Fruit fly (Drosophila melanogaster) whole organism: ENCODE data around the gene CG34452.
A peak's percentile ranks its signal among the peaks of the same experiment; 100 is the strongest.

ENCODE experiments used
- CG8478 ChIP-seq: fragments of >200 bp; optimal IDR thresholded peaks from 2 replicates; lab custom pipeline; 2018; ENCODE audit warnings: inconsistent platforms
- Dll ChIP-seq: fragments of >200 bp; optimal IDR thresholded peaks from 2 replicates; lab custom pipeline; 2017
- EcR ChIP-seq, 2 experiments: fragments of >200 bp; optimal IDR thresholded peaks; 2 replicates each; lab custom pipeline; 2017; ENCODE audit warnings: missing biosample characterization in 2 of 2, missing genetic modification characterization in 2 of 2, missing genetic modification reagents in 2 of 2
- pan ChIP-seq: fragments of >200 bp; optimal IDR thresholded peaks from 2 replicates; lab custom pipeline; 2017
- psq ChIP-seq: fragments of >200 bp; optimal IDR thresholded peaks from 2 replicates; lab custom pipeline; 2017
- usp ChIP-seq: fragments of >200 bp; optimal IDR thresholded peaks from 2 replicates; lab custom pipeline; 2017; ENCODE audit warnings: missing biosample characterization, missing genetic modification characterization, mixed read lengths

The CG34452 gene

DNA sequence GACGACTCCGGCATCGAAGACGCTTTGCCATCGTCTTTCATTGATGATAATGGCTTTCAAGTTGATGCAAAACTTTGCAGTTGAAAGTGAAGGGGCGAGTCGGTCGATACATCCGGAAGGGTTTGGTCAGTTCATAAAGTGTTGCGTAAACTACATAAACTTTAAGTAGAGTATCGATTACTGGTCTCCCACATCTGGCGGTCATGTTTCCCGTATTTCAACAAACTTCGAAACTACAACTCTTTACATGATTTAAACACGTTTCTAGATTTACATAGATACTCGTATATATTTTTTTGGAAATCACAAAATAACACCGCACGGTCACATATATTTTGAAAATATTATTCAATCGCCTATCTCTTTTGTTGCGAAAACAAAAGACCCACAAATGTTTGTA, at the start of gene CG34452:
TSS of gene CG34452 (minus strand) at position 101 of the 400 bp plus-strand sequence.
- TF ChIP-seq pan (no peak), Dll (lab: Kevin White, UChicago) (no peak), CG8478 (lab: Kevin White, UChicago) (no peak), psq (lab: Kevin White, UChicago) (no peak), usp (no peak)

DNA sequence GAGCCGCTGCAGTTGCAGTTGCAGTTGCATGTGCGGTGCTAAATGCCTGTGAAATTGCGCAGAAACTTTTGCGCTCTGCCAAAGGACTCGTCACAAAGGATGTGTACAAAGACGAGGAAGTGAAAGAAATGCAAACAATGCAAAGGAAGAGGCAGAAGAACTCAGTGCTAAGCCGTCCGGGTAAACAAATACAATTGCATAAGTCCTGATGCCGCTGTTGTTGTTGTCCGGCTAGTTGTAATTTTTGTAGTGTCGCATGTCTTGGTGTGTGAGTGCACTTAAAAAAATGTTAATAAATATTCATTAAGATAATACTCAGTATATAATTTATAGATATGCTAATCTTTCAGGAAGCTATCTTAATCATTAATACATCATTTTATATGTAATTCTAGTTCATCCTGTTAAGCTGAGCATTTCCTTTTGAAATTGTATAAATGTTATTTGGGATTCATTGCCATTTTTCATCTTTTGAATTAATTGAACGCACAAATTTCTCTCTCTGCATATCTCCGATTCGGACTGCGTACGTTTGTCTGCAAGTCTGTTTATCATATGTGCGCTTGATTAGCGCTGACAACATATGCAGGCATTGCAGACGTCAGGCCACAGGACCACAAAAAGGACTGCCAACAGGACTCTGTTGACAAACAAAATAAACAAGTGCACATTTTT, 44.3 kb upstream of the CG34452 start:
- TF ChIP-seq usp (no peak), pan (no peak), CG8478 (lab: Kevin White, UChicago) (no peak), psq (lab: Kevin White, UChicago) (no peak), EcR (GFP tag; optimal IDR thresholded peaks at IDR 0.05; lab: Kevin White, UChicago) (no peak), Dll (lab: Kevin White, UChicago) (no peak)

DNA sequence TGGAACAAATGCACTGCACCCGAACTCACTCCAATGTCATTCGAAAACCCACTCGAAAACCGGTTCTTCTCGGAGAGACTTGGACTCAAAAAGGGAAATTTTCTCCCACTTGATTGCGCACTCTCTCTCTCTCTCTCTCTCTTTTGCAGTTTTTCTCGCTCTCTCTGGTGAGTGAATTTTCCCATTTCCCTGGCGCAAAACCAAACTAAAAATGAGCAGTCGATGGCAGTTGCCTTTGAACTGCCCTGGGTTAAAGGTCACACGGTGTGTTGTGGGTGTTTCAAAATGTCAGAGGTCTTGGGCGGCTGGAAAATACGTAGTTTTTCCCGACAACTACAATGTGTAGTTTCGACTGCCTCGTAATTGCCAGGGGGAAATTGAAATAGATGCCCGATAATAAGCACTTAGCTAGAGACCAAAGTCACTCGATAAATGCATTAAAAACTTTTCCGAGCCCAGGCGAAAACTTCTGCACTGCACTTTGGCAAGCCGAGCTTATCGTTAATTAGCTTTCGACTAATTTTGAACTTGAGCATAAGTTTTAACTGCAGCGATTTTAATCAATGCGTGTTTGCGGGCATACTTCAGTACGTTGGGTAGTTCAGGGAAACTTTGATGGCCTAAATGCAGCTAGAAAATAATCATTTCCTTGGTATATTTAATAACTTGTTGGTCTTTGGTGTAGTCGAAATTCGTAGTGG, 41.8 kb upstream of the CG34452 start:
- peak; percentile 58 for TF ChIP-seq Dll (lab: Kevin White, UChicago)
- no peak for TF ChIP-seq pan
- TF ChIP-seq CG8478 (lab: Kevin White, UChicago), result no peak
- TF ChIP-seq psq (lab: Kevin White, UChicago), result no peak

DNA sequence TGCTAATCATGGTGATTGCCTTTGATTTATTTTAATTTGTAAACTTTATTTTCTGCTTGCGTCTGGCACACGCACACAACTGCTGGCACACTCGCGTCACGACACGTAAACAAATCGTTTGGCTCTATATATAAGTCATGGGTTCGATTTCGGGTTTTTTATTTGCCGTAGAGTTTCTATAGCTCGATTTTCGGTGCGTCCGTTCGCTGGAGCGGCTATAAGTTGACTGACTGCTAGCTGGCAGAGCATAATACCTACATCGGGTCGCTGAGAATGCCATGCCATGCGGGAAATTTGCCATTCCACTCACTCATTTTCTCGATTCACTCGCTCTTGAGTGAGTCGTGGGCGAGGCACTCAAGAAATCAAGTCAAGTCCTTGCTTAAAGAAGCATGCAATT, 40.5 kb upstream of the CG34452 start, which contains the start of gene comm:
TSS of gene comm (minus strand) at position 236 of the 400 bp plus-strand sequence.
- TF ChIP-seq usp (no peak), psq (lab: Kevin White, UChicago) (no peak), EcR (GFP tag; optimal IDR thresholded peaks at IDR 0.05; lab: Kevin White, UChicago) (no peak), pan (no peak), Dll (lab: Kevin White, UChicago) (no peak), CG8478 (lab: Kevin White, UChicago) (no peak)

DNA sequence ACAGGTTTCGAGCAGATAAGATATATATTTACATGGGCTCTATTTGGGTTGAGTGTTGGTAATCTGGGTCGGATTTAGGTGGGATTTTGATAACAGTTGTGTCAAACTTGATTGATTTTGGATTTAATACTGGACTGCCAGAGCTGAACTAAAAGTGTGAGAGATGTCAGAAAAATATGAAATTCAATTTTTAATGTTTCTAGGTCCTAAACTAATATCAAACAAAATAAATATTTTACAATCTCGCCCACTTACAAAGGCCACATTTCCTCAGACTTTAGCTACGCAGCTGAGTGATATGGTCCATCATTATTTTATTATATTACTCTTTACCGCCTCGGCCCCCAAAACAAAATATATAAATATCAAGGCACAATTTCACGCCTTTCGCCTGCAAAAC, 39.1 kb upstream of the CG34452 start:
- TF ChIP-seq usp, result no peak
- TF ChIP-seq CG8478 (lab: Kevin White, UChicago), result no peak
- TF ChIP-seq pan, result no peak
- TF ChIP-seq EcR (GFP tag; optimal IDR thresholded peaks at IDR 0.05; lab: Kevin White, UChicago), result no peak
- TF ChIP-seq Dll (lab: Kevin White, UChicago), result no peak
- TF ChIP-seq psq (lab: Kevin White, UChicago), result no peak

DNA sequence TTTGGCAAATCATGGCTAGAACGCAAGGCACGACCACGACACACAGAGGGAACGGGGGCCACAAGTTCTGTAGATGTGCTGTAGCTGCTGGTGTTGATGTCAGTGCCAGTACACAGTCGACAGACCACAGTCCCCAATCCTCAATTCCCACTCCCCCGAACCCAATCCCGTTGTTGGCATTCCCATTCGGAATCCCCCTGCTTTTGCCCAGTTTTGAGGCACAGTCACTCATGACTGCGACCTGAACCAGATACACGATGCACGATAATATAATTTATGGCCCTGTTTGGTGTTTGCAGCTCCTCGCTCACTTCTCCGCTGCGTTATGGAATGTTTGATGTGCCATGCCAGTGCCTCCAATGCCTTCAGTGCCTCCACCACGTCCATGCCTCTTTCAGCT, 33.2 kb upstream of the CG34452 start:
- TF ChIP-seq Dll (lab: Kevin White, UChicago) (no peak), usp (no peak), EcR (GFP tag; optimal IDR thresholded peaks at IDR 0.05; lab: Kevin White, UChicago) (no peak), pan (no peak), CG8478 (lab: Kevin White, UChicago) (no peak), psq (lab: Kevin White, UChicago) (no peak)

DNA sequence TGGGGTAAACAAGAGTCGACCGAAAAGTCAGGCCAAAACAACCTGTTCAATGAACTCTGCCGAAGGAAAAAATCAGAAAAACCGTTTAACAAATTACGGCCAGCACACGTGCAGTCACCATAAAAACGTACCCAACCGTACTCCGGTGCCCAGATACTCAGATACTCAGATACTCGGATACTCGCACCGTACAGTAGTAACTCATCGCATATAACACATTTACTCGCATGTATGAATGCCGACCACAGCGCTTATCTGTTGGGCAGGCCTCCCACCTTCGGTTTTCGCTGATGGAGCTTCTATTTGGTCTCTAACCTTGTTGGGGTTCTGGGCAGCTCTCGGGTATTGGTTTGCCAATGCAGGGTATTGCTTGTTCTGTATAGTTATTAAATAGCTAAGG, 32.5 kb upstream of the CG34452 start:
- TF ChIP-seq usp (no peak), CG8478 (lab: Kevin White, UChicago) (no peak)

DNA sequence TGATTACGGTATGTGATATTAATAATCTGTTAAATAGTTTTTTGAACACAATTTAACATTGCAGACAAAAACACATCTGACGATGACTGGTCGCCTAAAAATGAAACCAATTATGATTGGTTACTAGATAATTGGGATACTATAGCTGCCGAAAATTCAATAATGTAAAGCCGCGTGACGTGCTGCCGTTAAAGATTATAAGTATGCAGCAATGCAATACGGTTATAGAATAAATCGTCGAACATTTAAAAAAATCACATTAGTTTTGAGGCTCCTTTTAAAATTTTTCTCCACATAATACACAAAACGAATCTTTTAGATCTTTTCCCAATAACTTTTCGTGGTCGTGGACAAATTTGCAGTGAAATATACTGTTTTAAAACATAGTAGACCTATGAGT, 29.8 kb upstream of the CG34452 start, which contains the start of gene CG42570:
TSS of gene CG42570 (plus strand) at position 301 of the 400 bp plus-strand sequence.
- TF ChIP-seq usp, result no peak
- TF ChIP-seq CG8478 (lab: Kevin White, UChicago), result no peak

DNA sequence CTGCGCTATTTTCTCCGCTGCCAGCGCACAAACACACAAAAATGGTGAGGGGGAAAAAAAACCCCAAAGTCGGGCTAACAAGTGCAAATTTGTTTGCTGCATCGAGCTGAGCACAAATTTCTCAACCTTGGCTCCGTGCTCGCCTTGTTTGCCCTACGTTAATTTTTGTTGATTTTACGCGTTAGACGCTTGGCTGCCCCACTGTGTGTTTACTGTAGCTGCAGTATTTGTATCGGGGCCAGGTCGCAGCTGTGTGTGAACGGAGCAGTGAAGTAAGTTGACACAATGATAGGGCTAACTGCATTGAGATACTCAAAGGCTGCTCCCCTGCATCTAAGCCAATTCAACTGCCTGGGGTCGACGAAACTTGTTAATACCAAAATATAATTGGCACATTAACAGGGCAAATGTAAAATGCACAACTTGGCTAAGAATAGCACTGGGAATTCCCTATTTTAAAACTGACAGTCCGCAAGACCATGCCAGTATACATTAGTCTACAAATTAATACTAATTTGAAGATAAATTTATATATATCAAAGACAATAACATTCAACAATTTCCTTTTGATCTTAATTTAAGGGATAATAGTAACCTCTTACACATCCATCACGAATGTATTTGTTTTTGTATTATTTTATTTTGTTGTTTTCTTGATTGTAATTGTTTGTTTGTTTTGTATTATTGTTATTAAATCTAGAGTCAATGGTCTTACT, 28.2 kb upstream of the CG34452 start, which contains the start of gene CG42571:
TSS of gene CG42571 (plus strand) at position 666 of the 716 bp plus-strand sequence.
- TF ChIP-seq Dll (lab: Kevin White, UChicago), result no peak
- TF ChIP-seq CG8478 (lab: Kevin White, UChicago), result no peak
- TF ChIP-seq psq (lab: Kevin White, UChicago), result no peak
- TF ChIP-seq usp, result no peak
- TF ChIP-seq EcR (GFP tag; optimal IDR thresholded peaks at IDR 0.05; lab: Kevin White, UChicago), result no peak
- TF ChIP-seq pan, result no peak

DNA sequence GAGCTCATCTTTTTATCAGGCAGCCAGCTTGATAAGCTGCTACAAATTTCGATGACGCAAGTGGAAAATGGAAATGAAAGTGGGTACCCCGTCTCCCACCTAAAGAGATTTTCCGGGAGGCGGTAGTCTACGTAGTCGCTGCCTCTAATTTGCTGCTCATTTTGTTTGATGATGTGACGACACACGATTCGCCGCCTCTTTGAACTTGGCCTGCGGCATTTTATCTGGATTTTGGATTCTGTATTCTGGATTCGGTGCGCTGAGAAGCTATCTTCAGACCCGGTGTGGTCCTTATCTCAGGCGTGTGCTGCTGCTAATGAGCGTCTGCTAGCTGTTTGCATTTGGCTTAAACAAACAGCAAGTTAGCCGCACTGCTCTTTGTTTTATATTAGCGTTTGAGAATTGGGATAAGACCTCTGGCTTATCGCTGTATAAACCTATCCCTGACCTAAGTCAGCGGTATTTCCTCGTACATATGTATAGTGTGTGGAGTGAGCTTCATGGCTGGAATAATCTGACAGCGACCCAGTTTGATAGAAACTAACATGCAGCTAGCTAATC, 26.3 kb upstream of the CG34452 start:
- TF ChIP-seq EcR (GFP tag; optimal IDR thresholded peaks at IDR 0.05; lab: Kevin White, UChicago) (no peak), psq (lab: Kevin White, UChicago) (no peak), usp (no peak), Dll (lab: Kevin White, UChicago) (no peak), CG8478 (lab: Kevin White, UChicago) (no peak), pan (no peak)

DNA sequence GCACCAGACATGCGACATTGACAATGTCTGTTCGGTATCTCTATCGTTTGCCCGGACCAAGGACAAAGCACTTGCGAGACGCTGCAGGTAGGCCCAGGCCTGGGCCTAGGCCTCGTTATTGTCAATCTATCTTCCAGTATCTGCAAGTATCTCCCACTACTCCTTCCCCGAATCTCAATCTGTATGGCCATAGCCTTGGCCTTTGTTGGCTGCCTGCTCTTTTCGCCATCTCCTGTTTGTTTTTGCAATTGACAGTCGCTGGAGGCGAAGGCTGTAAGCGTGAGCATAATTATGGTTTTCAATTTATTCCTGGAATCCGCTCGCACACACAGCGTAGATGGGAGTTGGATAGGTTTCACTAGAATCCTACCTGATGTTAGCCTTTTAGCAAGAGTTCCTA, 24.4 kb upstream of the CG34452 start:
- no peak for TF ChIP-seq psq (lab: Kevin White, UChicago)
- no peak for TF ChIP-seq Dll (lab: Kevin White, UChicago)
- no peak for TF ChIP-seq pan
- TF ChIP-seq EcR (GFP tag; optimal IDR thresholded peaks at IDR 0.05; lab: Kevin White, UChicago), result no peak
- TF ChIP-seq CG8478 (lab: Kevin White, UChicago), result no peak
- TF ChIP-seq usp, result no peak

DNA sequence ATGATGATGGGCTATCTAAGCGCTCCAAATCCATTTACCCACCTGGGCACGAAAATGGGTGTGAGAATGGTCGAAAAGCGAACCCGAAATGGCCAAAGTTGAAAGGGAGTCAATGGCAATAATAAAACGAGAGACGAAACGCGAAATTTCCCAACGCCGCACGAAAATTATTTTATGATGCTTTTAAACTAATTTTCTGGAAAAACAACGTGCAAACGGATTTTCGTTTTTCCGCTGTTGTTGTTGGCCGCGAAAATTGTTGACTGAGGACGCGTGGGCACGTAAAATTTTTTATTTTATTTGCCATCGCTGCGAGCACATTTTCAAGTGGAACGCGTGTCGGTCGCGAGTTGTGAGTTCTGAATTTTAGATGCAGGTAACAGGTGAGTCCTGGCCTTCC, 23.5 kb upstream of the CG34452 start:
- TF ChIP-seq usp (no peak), pan (no peak), Dll (lab: Kevin White, UChicago) (no peak), EcR (GFP tag; optimal IDR thresholded peaks at IDR 0.05; lab: Kevin White, UChicago) (no peak), CG8478 (lab: Kevin White, UChicago) (no peak), psq (lab: Kevin White, UChicago) (no peak)
